Worm (Caenorhabditis elegans) whole organism, midembryonic: ENCODE measurements around the gene F46F3.3.

Source experiments
- klf-2 ChIP-seq: fragments of 200-800 bp; sonication (Bioruptor generic); conservative IDR thresholded peaks from 2 replicates; pipeline ENCODE4 v1.3.6; 2022; ENCODE audit warnings: missing genetic modification reagents, missing genetic modification characterization, missing compliant biosample characterization
- ref-1 ChIP-seq: fragments of 200-800 bp; sonication (Bioruptor generic); conservative IDR thresholded peaks from 2 replicates; pipeline ENCODE4 v1.3.6; 2022; ENCODE audit warnings: missing genetic modification reagents, missing genetic modification characterization, missing compliant biosample characterization
- tab-1 ChIP-seq: fragments of 200-800 bp; sonication (Bioruptor generic); IDR thresholded peaks from 2 replicates; pipeline ENCODE4 v1.3.6; 2022; ENCODE audit warnings: missing genetic modification characterization, missing compliant biosample characterization

DNA sequence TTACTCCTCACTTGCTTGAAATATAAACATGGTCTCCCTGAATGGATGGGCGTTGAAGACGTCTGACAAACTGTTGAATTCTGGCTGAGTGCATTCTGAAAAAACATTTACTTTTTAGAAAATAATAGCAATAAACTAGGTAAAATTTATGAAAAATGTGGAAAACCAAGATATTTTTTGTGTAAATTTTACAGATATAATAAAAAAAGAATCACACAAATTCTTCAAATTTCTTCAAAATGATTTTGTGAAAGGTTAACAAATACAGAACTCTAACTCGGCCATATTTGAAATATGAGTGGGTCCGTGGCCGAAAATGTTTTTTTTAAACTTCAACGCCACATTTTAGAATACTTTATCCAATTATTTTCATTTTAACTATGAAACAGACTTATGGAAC lies 49.1 kb upstream of the F46F3.3 start, which contains the start of gene glb-15:
- no peak for TF ChIP-seq ref-1 (GFP tag; lab: Robert Waterston, UW)
- no peak for TF ChIP-seq tab-1 (GFP tag; lab: Robert Waterston, UW)
- TF ChIP-seq klf-2: no peak
